Worm (Caenorhabditis elegans): ENCODE results near the gene C02E7.7.

DNA sequence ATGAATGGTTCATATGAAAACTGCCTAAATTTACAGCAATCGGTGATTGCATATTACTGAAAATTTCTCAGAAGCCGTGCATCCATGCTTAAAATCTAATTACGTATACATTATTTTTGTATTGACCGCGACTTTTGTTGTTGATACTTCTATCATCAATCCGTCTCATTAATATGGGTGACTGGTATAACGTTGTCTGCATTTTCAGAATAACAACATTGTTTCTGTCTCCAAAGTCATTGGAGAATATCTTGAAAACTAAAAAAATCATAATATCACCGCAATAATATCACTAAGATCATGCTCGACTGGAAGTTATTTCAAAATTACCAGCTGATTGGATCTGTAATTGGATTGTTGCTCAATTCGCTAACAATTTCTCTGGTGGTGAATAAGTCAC is 33.1 kb upstream of the C02E7.7 start, which contains the start of gene str-207:
- no peak for TF ChIP-seq set-16 (GFP tag; IDR thresholded peaks at IDR 0.05)
- no peak for TF ChIP-seq unc-39 (tag; optimal IDR thresholded peaks at IDR 0.05)
- TF ChIP-seq aly-2 (tag; optimal IDR thresholded peaks at IDR 0.05), result no peak
- TF ChIP-seq hlh-30 (tag; optimal IDR thresholded peaks at IDR 0.05; ENCODE audit: insufficient read depth), result no peak
- no peak for TF ChIP-seq daf-12 (tag; optimal IDR thresholded peaks at IDR 0.05)
- no peak for TF ChIP-seq fos-1 (tag; optimal IDR thresholded peaks at IDR 0.05)
- no peak for TF ChIP-seq lin-13 (GFP tag; optimal IDR thresholded peaks at IDR 0.05)
- no peak for TF ChIP-seq hlh-11 (tag; optimal IDR thresholded peaks at IDR 0.05)
- TF ChIP-seq unc-62 (GFP tag; optimal IDR thresholded peaks at IDR 0.05 in 1 of 2), result no peak
- TF ChIP-seq unc-62 (tag; optimal IDR thresholded peaks at IDR 0.05), result no peak
- no peak for TF ChIP-seq ceh-82 (tag; optimal IDR thresholded peaks at IDR 0.05)
- no peak for TF ChIP-seq pqm-1 (tag; optimal IDR thresholded peaks at IDR 0.05)
- no peak for TF ChIP-seq skn-1 (tag; optimal IDR thresholded peaks at IDR 0.05)
- TF ChIP-seq nhr-10 (tag; optimal IDR thresholded peaks at IDR 0.05), result no peak
- TF ChIP-seq ztf-11 (tag; optimal IDR thresholded peaks at IDR 0.05), result no peak
